Worm (Caenorhabditis elegans) whole organism, young adult: ENCODE results near the gene K12D9.1.

Experiments used
- B0035.1 ChIP-seq: sonication (generic microtip); optimal IDR thresholded peaks from 2 replicates; lab custom pipeline; 2016; ENCODE audit warnings: missing genetic modification characterization, mild to moderate bottlenecking, missing compliant biosample characterization, missing genotype, missing genetic modification reagents
- C06A6.2 ChIP-seq: fragments of 200-800 bp; sonication (Bioruptor generic); conservative IDR thresholded peaks from 2 replicates; pipeline ENCODE4 v1.3.6; 2022; ENCODE audit warnings: missing genetic modification characterization, missing compliant biosample characterization
- C17E4.6 ChIP-seq: fragments of 200-800 bp; sonication (Bioruptor generic); IDR thresholded peaks from 2 replicates; pipeline ENCODE4 v1.3.6; 2022; ENCODE audit warnings: missing genetic modification reagents, missing genetic modification characterization, missing compliant biosample characterization
- F22D6.2 ChIP-seq: sonication (generic microtip); optimal IDR thresholded peaks from 2 replicates; lab custom pipeline; 2016; ENCODE audit warnings: mild to moderate bottlenecking, missing genetic modification characterization, missing compliant biosample characterization
- F23B12.7 ChIP-seq: sonication (generic microtip); optimal IDR thresholded peaks from 2 replicates; lab custom pipeline; 2017; ENCODE audit warnings: missing genetic modification characterization, mild to moderate bottlenecking, missing compliant biosample characterization, antibody characterized with exemption, moderate library complexity; ENCODE audit not compliant: insufficient read depth
- F37B4.10 ChIP-seq: fragments of 200-800 bp; sonication (Bioruptor generic); IDR thresholded peaks from 2 replicates; pipeline ENCODE4 v1.3.6; 2022; ENCODE audit warnings: missing genetic modification characterization, missing compliant biosample characterization
- F52B5.7 ChIP-seq: sonication (generic microtip); optimal IDR thresholded peaks from 2 replicates; lab custom pipeline; 2016; ENCODE audit warnings: mild to moderate bottlenecking, missing genetic modification characterization, missing compliant biosample characterization
- K11D2.4 ChIP-seq: fragments of 200-800 bp; sonication (Bioruptor generic); IDR thresholded peaks from 2 replicates; pipeline ENCODE4 v1.3.6; 2022; ENCODE audit warnings: missing genetic modification reagents, missing genetic modification characterization, missing compliant biosample characterization
- Y95B8A.8 ChIP-seq: fragments of 200-800 bp; sonication (Bioruptor generic); IDR thresholded peaks from 2 replicates; pipeline ENCODE4 v1.3.6; 2022; ENCODE audit warnings: missing genetic modification reagents, missing genetic modification characterization, missing compliant biosample characterization
- aptf-2 ChIP-seq: fragments of 200-800 bp; sonication (Bioruptor generic); conservative IDR thresholded peaks from 2 replicates; pipeline ENCODE4 v1.3.6; 2022; ENCODE audit warnings: missing genetic modification reagents, missing genetic modification characterization, missing compliant biosample characterization
- aptf-3 ChIP-seq: fragments of 200-800 bp; sonication (Bioruptor generic); IDR thresholded peaks from 2 replicates; pipeline ENCODE4 v1.3.6; 2022; ENCODE audit warnings: missing genetic modification characterization, missing compliant biosample characterization
- athp-1 ChIP-seq: sonication (generic microtip); optimal IDR thresholded peaks from 2 replicates; lab custom pipeline; 2017; ENCODE audit warnings: mild to moderate bottlenecking, missing genetic modification characterization, missing compliant biosample characterization
- attf-5 ChIP-seq: fragments of 200-800 bp; sonication (Bioruptor generic); optimal IDR thresholded peaks from 2 replicates; lab custom pipeline; 2018; ENCODE audit warnings: mild to moderate bottlenecking, missing genetic modification characterization, missing compliant biosample characterization
- bed-2 ChIP-seq: fragments of 200-800 bp; sonication (Bioruptor generic); IDR thresholded peaks from 2 replicates; pipeline ENCODE4 v1.3.6; 2022; ENCODE audit warnings: missing genetic modification reagents, missing genetic modification characterization, missing compliant biosample characterization
- ccch-3 ChIP-seq: fragments of 200-800 bp; sonication (Bioruptor generic); optimal IDR thresholded peaks from 2 replicates; lab custom pipeline; 2018; ENCODE audit warnings: mild to moderate bottlenecking, missing genetic modification characterization, missing compliant biosample characterization
- dpff-1 ChIP-seq: sonication (generic microtip); optimal IDR thresholded peaks from 2 replicates; lab custom pipeline; 2017; ENCODE audit warnings: mild to moderate bottlenecking, missing genetic modification characterization, missing compliant biosample characterization
- dpl-1 ChIP-seq: fragments of 150-350 bp; optimal IDR thresholded peaks from 2 replicates; lab custom pipeline; 2014; ENCODE audit warnings: missing biosample characterization, missing genetic modification reagents, missing genetic modification characterization
- efl-1 ChIP-seq: fragments of 150-350 bp; optimal IDR thresholded peaks from 2 replicates; lab custom pipeline; 2014; ENCODE audit warnings: missing biosample characterization, missing genetic modification reagents, missing genetic modification characterization
- ekl-4 ChIP-seq: fragments of 200-800 bp; sonication (Bioruptor generic); IDR thresholded peaks from 2 replicates; pipeline ENCODE4 v1.3.6; 2022; ENCODE audit warnings: missing genetic modification reagents, missing genetic modification characterization, missing compliant biosample characterization
- fkh-3 ChIP-seq: sonication (generic microtip); optimal IDR thresholded peaks from 2 replicates; lab custom pipeline; 2016; ENCODE audit warnings: mild to moderate bottlenecking, missing genetic modification characterization, missing compliant biosample characterization
- hmg-1.2 ChIP-seq: fragments of 200-800 bp; sonication (Bioruptor generic); IDR thresholded peaks from 2 replicates; pipeline ENCODE4 v1.3.6; 2022; ENCODE audit warnings: missing genetic modification reagents, missing genetic modification characterization, missing compliant biosample characterization
- let-607 ChIP-seq, 2 experiments: fragments of 200-800 bp in 1 of 2; sonication (Bioruptor generic) in 1 of 2; sonication (generic microtip) in 1 of 2; optimal IDR thresholded peaks; 2 replicates each; lab custom pipeline; 2016 to 2018; ENCODE audit warnings: mild to moderate bottlenecking in 2 of 2, missing compliant biosample characterization in 2 of 2, missing genetic modification characterization in 2 of 2, moderate library complexity in 2 of 2, missing genotype in 1 of 2
- lin-54 ChIP-seq: fragments of 200-800 bp; sonication (Bioruptor generic); optimal IDR thresholded peaks from 2 replicates; lab custom pipeline; 2018; ENCODE audit warnings: mild to moderate bottlenecking, missing genetic modification characterization, missing compliant biosample characterization
- lsy-27 ChIP-seq: sonication (generic microtip); optimal IDR thresholded peaks from 2 replicates; lab custom pipeline; 2017; ENCODE audit warnings: missing genetic modification characterization, mild to moderate bottlenecking, missing compliant biosample characterization, antibody characterized with exemption, missing genotype, borderline replicate concordance; ENCODE audit not compliant: insufficient read depth
- madf-10 ChIP-seq: sonication (generic microtip); optimal IDR thresholded peaks from 2 replicates; lab custom pipeline; 2016; ENCODE audit warnings: mild to moderate bottlenecking, missing genetic modification characterization, missing compliant biosample characterization
- mel-28 ChIP-seq: sonication (generic microtip); optimal IDR thresholded peaks from 2 replicates; lab custom pipeline; 2016; ENCODE audit warnings: borderline replicate concordance, mild to moderate bottlenecking, missing genetic modification characterization, missing compliant biosample characterization
- nfya-2 ChIP-seq: fragments of 200-800 bp; sonication (Bioruptor generic); IDR thresholded peaks from 2 replicates; pipeline ENCODE4 v1.3.6; 2022; ENCODE audit warnings: missing genetic modification reagents, missing genetic modification characterization, missing compliant biosample characterization
- nfyb-1 ChIP-seq: fragments of 200-800 bp; sonication (Bioruptor generic); IDR thresholded peaks from 2 replicates; pipeline ENCODE4 v1.3.6; 2022; ENCODE audit warnings: missing genetic modification reagents, missing genetic modification characterization, missing compliant biosample characterization
- nhr-120 ChIP-seq: fragments of 200-800 bp; sonication (Bioruptor generic); IDR thresholded peaks from 2 replicates; pipeline ENCODE4 v1.3.6; 2022; ENCODE audit warnings: missing genetic modification characterization, missing compliant biosample characterization
- nhr-179 ChIP-seq: sonication (generic microtip); optimal IDR thresholded peaks from 2 replicates; lab custom pipeline; 2016; ENCODE audit warnings: mild to moderate bottlenecking, missing genetic modification characterization, missing compliant biosample characterization
- nhr-80 ChIP-seq: sonication (generic microtip); optimal IDR thresholded peaks from 2 replicates; lab custom pipeline; 2016; ENCODE audit warnings: missing genetic modification characterization, missing compliant biosample characterization
- pha-4 ChIP-seq: fragments of 150-350 bp; sonication (generic microtip); optimal IDR thresholded peaks from 2 replicates; lab custom pipeline; 2014; ENCODE audit warnings: missing biosample characterization, missing genetic modification reagents, missing genetic modification characterization
- rcor-1 ChIP-seq: fragments of 200-800 bp; sonication (Bioruptor generic); IDR thresholded peaks from 2 replicates; pipeline ENCODE4 v1.3.6; 2022; ENCODE audit warnings: missing genetic modification reagents, missing genetic modification characterization, missing compliant biosample characterization
- sea-2 ChIP-seq: fragments of 200-800 bp; sonication (Bioruptor generic); IDR thresholded peaks from 2 replicates; pipeline ENCODE4 v1.3.6; 2022; ENCODE audit warnings: missing genetic modification characterization, missing compliant biosample characterization
- snpc-1.1 ChIP-seq: sonication (generic microtip); optimal IDR thresholded peaks from 2 replicates; lab custom pipeline; 2017; ENCODE audit warnings: missing genetic modification characterization, mild to moderate bottlenecking, missing compliant biosample characterization, antibody characterized with exemption, moderate library complexity, missing genotype, missing genetic modification reagents; ENCODE audit not compliant: insufficient read depth
- snpc-1.3 ChIP-seq: sonication (generic microtip); optimal IDR thresholded peaks from 2 replicates; lab custom pipeline; 2017; ENCODE audit warnings: missing genetic modification characterization, mild to moderate bottlenecking, missing compliant biosample characterization, antibody characterized with exemption, moderate library complexity, missing genotype, missing genetic modification reagents; ENCODE audit not compliant: insufficient read depth
- snpc-3.4 ChIP-seq: sonication (generic microtip); optimal IDR thresholded peaks from 2 replicates; lab custom pipeline; 2017; ENCODE audit warnings: missing genetic modification characterization, mild to moderate bottlenecking, missing compliant biosample characterization, antibody characterized with exemption, moderate library complexity, missing genotype, missing genetic modification reagents
- snpc-4 ChIP-seq, 5 experiments: fragments of 150-350 bp in 1 of 5; sonication (generic microtip) in 4 of 5; optimal IDR thresholded peaks; 2 replicates each; lab custom pipeline; 2014 to 2018; ENCODE audit warnings: missing genetic modification characterization in 5 of 5, missing biosample characterization in 3 of 5, antibody characterized with exemption in 2 of 5, mild to moderate bottlenecking in 2 of 5, missing compliant biosample characterization in 2 of 5, missing genotype in 2 of 5, moderate library complexity in 2 of 5, missing genetic modification reagents in 1 of 5
- sptf-2 ChIP-seq: fragments of 200-800 bp; sonication (Bioruptor generic); optimal IDR thresholded peaks from 2 replicates; lab custom pipeline; 2018; ENCODE audit warnings: mild to moderate bottlenecking, missing genetic modification characterization, missing compliant biosample characterization
- unc-130 ChIP-seq: sonication (generic microtip); optimal IDR thresholded peaks from 2 replicates; lab custom pipeline; 2016; ENCODE audit warnings: missing genetic modification reagents, missing genetic modification characterization, missing compliant biosample characterization
- unc-62 ChIP-seq: fragments of 150-350 bp; optimal IDR thresholded peaks from 2 replicates; lab custom pipeline; 2014; ENCODE audit warnings: missing biosample characterization, missing genetic modification reagents, missing genetic modification characterization
- ztf-25 ChIP-seq: fragments of 200-800 bp; sonication (Bioruptor generic); IDR thresholded peaks from 2 replicates; pipeline ENCODE4 v1.3.6; 2022; ENCODE audit warnings: missing genetic modification reagents, missing genetic modification characterization, missing compliant biosample characterization
- ztf-3 ChIP-seq: fragments of 200-800 bp; sonication (Bioruptor generic); optimal IDR thresholded peaks from 2 replicates; lab custom pipeline; 2018; ENCODE audit warnings: mild to moderate bottlenecking, missing genetic modification characterization, missing compliant biosample characterization
- ztf-6 ChIP-seq: fragments of 200-800 bp; sonication (Bioruptor generic); IDR thresholded peaks from 2 replicates; pipeline ENCODE4 v1.3.6; 2022; ENCODE audit warnings: missing genetic modification reagents, missing genetic modification characterization, missing compliant biosample characterization

K12D9.1 gene

DNA sequence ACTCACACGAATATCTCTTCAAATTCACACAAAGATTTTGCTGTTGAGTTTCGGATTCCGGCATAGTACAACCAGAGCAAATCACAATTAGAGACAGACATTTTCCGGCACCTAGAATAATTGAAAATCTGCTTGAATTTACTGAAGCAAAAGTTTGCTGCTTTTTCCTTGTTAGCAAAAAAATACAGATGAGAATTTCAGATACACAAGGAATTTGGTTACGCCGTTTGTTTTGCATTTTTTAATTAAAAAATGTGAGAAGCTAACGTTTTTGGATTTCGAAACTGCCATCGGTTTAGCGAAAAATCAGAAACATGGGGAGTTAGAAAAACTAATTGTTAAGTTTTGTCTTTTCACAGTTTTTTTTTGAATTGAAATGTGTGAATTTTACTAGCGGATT lies 34.3 kb upstream of the K12D9.1 start, which contains the start of gene srw-118:
srw-118 (minus strand) TSS at position 101 of the 400 bp plus-strand sequence.
- TF ChIP-seq bed-2 (no peak), ccch-3 (GFP tag; lab: Kevin White, UChicago) (no peak), ztf-3 (GFP tag; lab: Kevin White, UChicago) (no peak), snpc-3.4 (no peak), unc-130 (GFP tag; lab: Kevin White, UChicago) (no peak), dpff-1 (no peak), unc-62 (GFP tag; lab: Kevin White, UChicago) (no peak), lin-54 (no peak), C17E4.6 (GFP tag; lab: Robert Waterston, UW) (no peak), snpc-4 (GFP tag; optimal IDR thresholded peaks at IDR 0.05; lab: Kevin White, UChicago) (no peak), snpc-4 (tag; optimal IDR thresholded peaks at IDR 0.05; lab: Kevin White, UChicago) (no peak), nhr-120 (GFP tag; lab: Robert Waterston, UW) (no peak), nfya-2 (no peak)

DNA sequence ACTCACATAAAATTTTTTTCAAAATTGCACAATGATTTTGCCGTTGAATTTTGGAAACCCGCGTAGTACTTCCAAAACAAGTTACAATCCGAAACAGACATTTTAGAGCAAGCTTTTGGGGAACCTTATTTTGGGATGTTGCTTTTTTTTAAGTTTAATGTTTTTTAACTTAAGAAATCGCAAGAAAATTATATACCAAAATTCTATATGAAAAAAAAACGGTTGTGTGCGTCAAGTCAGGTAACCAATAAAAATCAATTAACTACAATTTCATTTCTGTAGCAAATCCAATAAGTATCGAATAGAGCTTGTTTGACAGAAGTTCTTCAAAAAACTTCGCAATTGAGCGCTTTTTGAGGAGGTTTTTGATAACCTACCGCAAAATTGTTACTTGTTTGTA lies 30.9 kb upstream of the K12D9.1 start, which contains the start of gene srw-117:
srw-117 (minus strand) TSS at position 101 of the 400 bp plus-strand sequence.
- no peak for TF ChIP-seq F22D6.2 (tag; lab: Kevin White, UChicago)
- TF ChIP-seq pha-4 = no peak
- TF ChIP-seq sptf-2 = no peak
- TF ChIP-seq C17E4.6 (GFP tag; lab: Robert Waterston, UW) = no peak
- no peak for TF ChIP-seq bed-2
- no peak for TF ChIP-seq snpc-1.1
- no peak for TF ChIP-seq efl-1 (GFP tag; lab: Kevin White, UChicago)
- no peak for TF ChIP-seq dpff-1
- TF ChIP-seq sea-2 = no peak
- no peak for TF ChIP-seq hmg-1.2 (GFP tag; lab: Robert Waterston, UW)
- TF ChIP-seq ztf-25 = no peak
- TF ChIP-seq F52B5.7 (tag; lab: Kevin White, UChicago) = no peak
- no peak for TF ChIP-seq aptf-3 (GFP tag; lab: Robert Waterston, UW)
- TF ChIP-seq rcor-1 = no peak
- no peak for TF ChIP-seq let-607 (tag; optimal IDR thresholded peaks at IDR 0.05; lab: Kevin White, UChicago)
- no peak for TF ChIP-seq mel-28 (tag; lab: Kevin White, UChicago)
- no peak for TF ChIP-seq B0035.1 (tag; lab: Kevin White, UChicago)
- no peak for TF ChIP-seq madf-10 (tag; lab: Kevin White, UChicago)
- TF ChIP-seq K11D2.4 (GFP tag; lab: Robert Waterston, UW) = no peak
- TF ChIP-seq, all 124 proteins: peak for 0

DNA sequence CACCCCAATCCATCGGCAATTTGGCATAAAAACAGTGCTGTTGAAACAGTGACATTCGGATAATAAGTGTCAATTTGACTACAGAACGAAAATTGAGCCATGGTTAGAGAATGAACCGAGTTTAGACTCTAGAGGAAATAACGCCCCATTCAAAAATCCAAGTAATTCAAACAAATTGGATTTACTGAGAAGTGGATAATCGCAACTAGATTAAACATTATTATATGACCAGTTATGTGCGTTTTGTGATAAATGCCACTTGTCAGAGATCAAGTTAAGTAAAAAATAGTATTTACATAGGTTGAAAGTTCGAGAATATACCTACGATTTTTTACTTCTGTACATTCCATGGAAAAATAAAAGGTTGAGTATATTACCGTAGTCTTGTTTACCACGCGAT lies 29.0 kb upstream of the K12D9.1 start, which contains the start of gene srw-139:
srw-139 (minus strand) TSS at position 101 of the 400 bp plus-strand sequence.
- TF ChIP-seq ekl-4 (GFP tag; lab: Robert Waterston, UW) (no peak), fkh-3 (tag; lab: Kevin White, UChicago) (no peak)

DNA sequence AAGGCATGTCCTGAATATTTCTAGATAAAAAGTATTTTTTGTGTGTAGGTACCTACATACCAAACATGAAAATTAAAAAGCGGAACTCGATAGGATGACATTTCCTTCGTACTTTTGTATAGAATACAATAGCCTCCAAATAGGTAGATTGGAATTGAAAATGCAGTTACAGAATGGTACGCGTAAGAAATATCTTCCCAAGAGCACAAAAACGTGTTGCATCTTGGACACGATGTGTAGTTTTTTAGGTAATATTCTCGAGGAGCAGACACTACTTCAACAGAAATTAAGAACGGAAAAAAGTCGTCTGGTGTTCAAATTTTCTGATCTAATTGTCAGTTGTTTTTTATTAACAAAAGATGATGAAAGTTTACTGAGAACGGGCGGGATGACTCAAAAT lies 26.9 kb upstream of the K12D9.1 start, which contains the start of gene srh-85:
srh-85 (minus strand) TSS at position 101 of the 400 bp plus-strand sequence.
- no peak for TF ChIP-seq F52B5.7 (tag; lab: Kevin White, UChicago)
- no peak for TF ChIP-seq nhr-120 (GFP tag; lab: Robert Waterston, UW)
- TF ChIP-seq snpc-4 (GFP tag; optimal IDR thresholded peaks at IDR 0.05; lab: Kevin White, UChicago) = no peak
- TF ChIP-seq snpc-4 (tag; optimal IDR thresholded peaks at IDR 0.05; lab: Kevin White, UChicago) = no peak
- TF ChIP-seq nfyb-1 (GFP tag; lab: Robert Waterston, UW) = no peak
- no peak for TF ChIP-seq lsy-27 (tag; lab: Kevin White, UChicago)
- TF ChIP-seq aptf-2 (GFP tag; lab: Robert Waterston, UW) = no peak
- no peak for TF ChIP-seq nhr-179 (tag; lab: Kevin White, UChicago)
- TF ChIP-seq Y95B8A.8 (GFP tag; lab: Robert Waterston, UW) = no peak
- no peak for TF ChIP-seq snpc-1.3 (tag; lab: Kevin White, UChicago)
- no peak for TF ChIP-seq nhr-80
- TF ChIP-seq attf-5 = no peak
- no peak for TF ChIP-seq C06A6.2 (GFP tag; lab: Robert Waterston, UW)
- no peak for TF ChIP-seq F37B4.10 (GFP tag; lab: Robert Waterston, UW)
- no peak for TF ChIP-seq dpl-1 (GFP tag; lab: Kevin White, UChicago)
- no peak for TF ChIP-seq unc-130 (GFP tag; lab: Kevin White, UChicago)
- no peak for TF ChIP-seq F23B12.7
- no peak for TF ChIP-seq ztf-6 (GFP tag; lab: Robert Waterston, UW)
- no peak for TF ChIP-seq athp-1 (tag; lab: Kevin White, UChicago)
